Worm (Caenorhabditis elegans): ENCODE measurements around the gene W03F9.9.

ce11 chrV:166687-167086, 28.0 kb downstream of the W03F9.9 start, which contains the start of gene Y108G3AL.2:
- TF ChIP-seq fos-1 (tag; optimal IDR thresholded peaks at IDR 0.05) (no peak), lin-39 (tag; optimal IDR thresholded peaks at IDR 0.05) (no peak), nhr-11 (tag; optimal IDR thresholded peaks at IDR 0.05) (no peak), ZK337.2 (GFP tag; IDR thresholded peaks at IDR 0.05) (no peak), unc-62 (GFP tag; optimal IDR thresholded peaks at IDR 0.05 in 1 of 2) (no peak), unc-62 (tag; optimal IDR thresholded peaks at IDR 0.05) (no peak), dpl-1 (GFP tag; optimal IDR thresholded peaks at IDR 0.05) (no peak), jun-1 (tag; optimal IDR thresholded peaks at IDR 0.05) (no peak), pqm-1 (tag; optimal IDR thresholded peaks at IDR 0.05) (no peak), ztf-11 (tag; optimal IDR thresholded peaks at IDR 0.05) (no peak), lin-15B (tag; optimal IDR thresholded peaks at IDR 0.05) (no peak), R02D3.7 (tag; optimal IDR thresholded peaks at IDR 0.05) (no peak)
